Worm (Caenorhabditis elegans): ENCODE measurements around the gene epic-1.

- TF ChIP-seq nhr-12 (tag; optimal IDR thresholded peaks at IDR 0.05) (no peak), nhr-237 (tag; optimal IDR thresholded peaks at IDR 0.05) (no peak), crh-2 (tag; optimal IDR thresholded peaks at IDR 0.05) (no peak), peb-1 (tag; optimal IDR thresholded peaks at IDR 0.05) (no peak), unc-62 (GFP tag; optimal IDR thresholded peaks at IDR 0.05) (no peak), ZK546.5 (tag; optimal IDR thresholded peaks at IDR 0.05) (no peak), elt-1 (tag; optimal IDR thresholded peaks at IDR 0.05) (no peak), sem-4 (tag; optimal IDR thresholded peaks at IDR 0.05) (no peak)
Measured at ce11 chrIV:17437038-17437437, 34.7 kb downstream of the epic-1 start, which contains the start of gene C06A12.8.

Measured in whole organism, L2 larva.